Fruit fly (Drosophila melanogaster) S2 (cell line): ENCODE results near the gene Pdk1.

Source experiments
- CG8478 ChIP-seq: fragments of >200 bp; optimal IDR thresholded peaks from 2 replicates; lab custom pipeline; 2018
- CTCF ChIP-seq, 2 experiments: fragments of >200 bp; optimal IDR thresholded peaks; 2 replicates each; lab custom pipeline; 2018

dm6 chr3L:171729-172128 lies 42.5 kb downstream of the Pdk1 start:
- TF ChIP-seq CG8478 (lab: Kevin White, UChicago) = no peak
- TF ChIP-seq CTCF (optimal IDR thresholded peaks at IDR 0.05; lab: Kevin White, UChicago) = no peak
